Worm (Caenorhabditis elegans): ENCODE results near the gene K08C7.1.

The K08C7.1 gene

ce11 chrIV:10656770-10657323 lies at the start of gene K08C7.1:
K08C7.1 (plus strand) TSS chrIV:10656812.
- no peak for TF ChIP-seq mel-28 (tag; optimal IDR thresholded peaks at IDR 0.05; ENCODE audit: borderline replicate concordance)
- no peak for TF ChIP-seq sdz-38 (tag; optimal IDR thresholded peaks at IDR 0.05)
- TF ChIP-seq snpc-4 (GFP tag; optimal IDR thresholded peaks at IDR 0.05), result no peak
- no peak for TF ChIP-seq snpc-4 (tag; optimal IDR thresholded peaks at IDR 0.05)
- no peak for TF ChIP-seq F39B2.1 (GFP tag; IDR thresholded peaks at IDR 0.05)
- TF ChIP-seq ceh-58 (GFP tag; IDR thresholded peaks at IDR 0.05), result no peak
- peak; percentile 25 for TF ChIP-seq atf-7 (tag; optimal IDR thresholded peaks at IDR 0.05)
- TF ChIP-seq Y53F4B.3 (GFP tag; IDR thresholded peaks at IDR 0.05), result no peak
- TF ChIP-seq pbrm-1 (GFP tag; IDR thresholded peaks at IDR 0.05), result no peak
- TF ChIP-seq nhr-80 (tag; optimal IDR thresholded peaks at IDR 0.05), result peak; percentile 78

- TF ChIP-seq ztf-22 (GFP tag; optimal IDR thresholded peaks at IDR 0.05), result no peak
- no peak for TF ChIP-seq C06A6.2 (GFP tag; conservative IDR thresholded peaks at IDR 0.05)
- no peak for TF ChIP-seq ztf-3 (GFP tag; optimal IDR thresholded peaks at IDR 0.05)
- TF ChIP-seq Y56A3A.18 (GFP tag; IDR thresholded peaks at IDR 0.05), result no peak
- no peak for TF ChIP-seq hrde-1 (tag; optimal IDR thresholded peaks at IDR 0.05; ENCODE audit: borderline replicate concordance)
- TF ChIP-seq ceh-58 (GFP tag; IDR thresholded peaks at IDR 0.05), result no peak
- no peak for TF ChIP-seq B0336.3 (GFP tag; IDR thresholded peaks at IDR 0.05)
- no peak for TF ChIP-seq snpc-1.3 (tag; optimal IDR thresholded peaks at IDR 0.05; ENCODE audit: insufficient read depth)
- no peak for TF ChIP-seq aptf-3 (GFP tag; IDR thresholded peaks at IDR 0.05)
- no peak for TF ChIP-seq ama-1 (optimal IDR thresholded peaks at IDR 0.05)
- no peak for TF ChIP-seq ama-1 (GFP tag; optimal IDR thresholded peaks at IDR 0.05)
- no peak for TF ChIP-seq B0035.1 (tag; optimal IDR thresholded peaks at IDR 0.05)
- no peak for TF ChIP-seq athp-1 (tag; optimal IDR thresholded peaks at IDR 0.05)
- no peak for TF ChIP-seq Y53F4B.3 (GFP tag; IDR thresholded peaks at IDR 0.05)
- no peak for TF ChIP-seq K11D2.4 (GFP tag; IDR thresholded peaks at IDR 0.05)
- TF ChIP-seq atf-7 (tag; optimal IDR thresholded peaks at IDR 0.05), result no peak
- no peak for TF ChIP-seq tlf-1 (GFP tag; optimal IDR thresholded peaks at IDR 0.05)
- TF ChIP-seq snpc-4 (GFP tag; optimal IDR thresholded peaks at IDR 0.05), result no peak
- no peak for TF ChIP-seq snpc-4 (tag; optimal IDR thresholded peaks at IDR 0.05)
Observed at ce11 chrIV:10608275-10608674, 48.3 kb upstream of the K08C7.1 start, which contains the start of gene R09H10.6. R09H10.6 (plus strand) TSS chrIV:10608575.

ce11 chrIV:10609920-10610319 lies 46.7 kb upstream of the K08C7.1 start:
- TF ChIP-seq fkh-3 (tag; optimal IDR thresholded peaks at IDR 0.05) (no peak), K12H6.12 (tag; optimal IDR thresholded peaks at IDR 0.05) (no peak), ztf-22 (GFP tag; optimal IDR thresholded peaks at IDR 0.05) (no peak)

- TF ChIP-seq lir-1 (GFP tag; conservative IDR thresholded peaks at IDR 0.05) (no peak), snpc-4 (GFP tag; optimal IDR thresholded peaks at IDR 0.05) (no peak), snpc-4 (tag; optimal IDR thresholded peaks at IDR 0.05) (no peak), hsf-1 (GFP tag; IDR thresholded peaks at IDR 0.05) (no peak), F10E7.11 (tag; optimal IDR thresholded peaks at IDR 0.05) (no peak)
Observed at ce11 chrIV:10612281-10612680, 44.3 kb upstream of the K08C7.1 start.

ce11 chrIV:10614918-10615477 lies 41.6 kb upstream of the K08C7.1 start, which contains the start of gene ptr-14:
ptr-14 (plus strand) TSS chrIV:10615427.
- no peak for TF ChIP-seq tlf-1 (GFP tag; optimal IDR thresholded peaks at IDR 0.05)
- no peak for TF ChIP-seq gei-17 (GFP tag; optimal IDR thresholded peaks at IDR 0.05)
